Fruit fly (Drosophila melanogaster) whole organism, wandering third instar larva: ENCODE measurements around the gene Ns4.

Experiments
- N ChIP-seq: fragments of >200 bp; optimal IDR thresholded peaks from 2 replicates; lab custom pipeline; 2018; ENCODE audit warnings: missing biosample characterization, missing external identifiers, missing genetic modification characterization
- br ChIP-seq: fragments of 200-800 bp; sonication (Bioruptor generic); optimal IDR thresholded peaks from 2 replicates; lab custom pipeline; 2016; ENCODE audit warnings: missing biosample characterization, missing genetic modification characterization
- sage ChIP-seq: fragments of 200-800 bp; sonication (Bioruptor generic); optimal IDR thresholded peaks from 2 replicates; lab custom pipeline; 2016; ENCODE audit warnings: missing biosample characterization, mild to moderate bottlenecking, missing genetic modification characterization

DNA sequence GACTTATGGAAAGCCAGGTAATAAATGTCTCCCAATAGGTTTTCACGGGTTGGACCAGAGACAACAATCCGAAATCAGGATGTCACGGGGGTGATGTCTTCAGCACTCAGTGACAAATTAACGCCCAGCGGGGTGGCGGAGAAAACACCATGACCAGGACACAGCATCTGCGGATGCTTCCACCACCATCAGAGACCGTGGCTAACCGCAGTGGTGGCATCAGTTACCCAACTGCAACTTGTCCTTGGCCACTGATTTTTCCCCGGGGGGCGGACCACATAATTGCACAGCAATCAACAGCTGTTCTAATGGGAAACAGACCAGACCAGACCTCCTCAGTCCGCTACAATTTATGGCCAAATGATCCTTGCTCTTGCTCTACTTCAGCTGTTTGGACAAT lies 26.1 kb downstream of the Ns4 start:
- no peak for TF ChIP-seq sage
- TF ChIP-seq N, result no peak
- TF ChIP-seq br (GFP tag; lab: Kevin White, UChicago), result no peak
